Worm (Caenorhabditis elegans) whole organism, L3 larva: ENCODE measurements around the gene F38B6.7.

Experiments
- R02D3.7 ChIP-seq: fragments of 150-350 bp; optimal IDR thresholded peaks from 2 replicates; lab custom pipeline; 2014; ENCODE audit warnings: missing biosample characterization, missing genetic modification characterization
- aly-2 ChIP-seq: fragments of 150-350 bp; optimal IDR thresholded peaks from 2 replicates; lab custom pipeline; 2014; ENCODE audit warnings: missing biosample characterization, missing genetic modification characterization
- ama-1 ChIP-seq: fragments of 150-350 bp; optimal IDR thresholded peaks from 2 replicates; lab custom pipeline; 2018
- ceh-16 ChIP-seq: sonication (generic microtip); optimal IDR thresholded peaks from 2 replicates; lab custom pipeline; 2017; ENCODE audit warnings: missing biosample characterization, missing genetic modification characterization
- ceh-28 ChIP-seq: fragments of 150-350 bp; optimal IDR thresholded peaks from 2 replicates; lab custom pipeline; 2014; ENCODE audit warnings: missing biosample characterization, missing genetic modification reagents, missing genetic modification characterization
- ceh-82 ChIP-seq: fragments of 150-350 bp; optimal IDR thresholded peaks from 2 replicates; lab custom pipeline; 2014; ENCODE audit warnings: missing biosample characterization, missing genetic modification characterization
- daf-12 ChIP-seq: fragments of 150-350 bp; optimal IDR thresholded peaks from 2 replicates; lab custom pipeline; 2014; ENCODE audit warnings: missing biosample characterization, missing genetic modification reagents, missing genetic modification characterization
- egl-27 ChIP-seq: sonication (generic microtip); optimal IDR thresholded peaks from 4 replicates; lab custom pipeline; 2017; ENCODE audit warnings: missing biosample characterization, missing genetic modification reagents, missing genetic modification characterization
- egl-5 ChIP-seq: fragments of 150-350 bp; optimal IDR thresholded peaks from 2 replicates; lab custom pipeline; 2017; ENCODE audit warnings: missing biosample characterization, missing genetic modification reagents, missing genetic modification characterization, inconsistent platforms
- elt-1 ChIP-seq: fragments of 150-350 bp; optimal IDR thresholded peaks from 2 replicates; lab custom pipeline; 2014; ENCODE audit warnings: missing biosample characterization, missing genetic modification characterization
- elt-2 ChIP-seq: sonication (generic microtip); optimal IDR thresholded peaks from 2 replicates; lab custom pipeline; 2016; ENCODE audit warnings: missing genetic modification reagents, mild to moderate bottlenecking, missing genetic modification characterization, missing compliant biosample characterization
- elt-3 ChIP-seq, 3 experiments: fragments of 150-350 bp in 1 of 3; sonication (generic microtip) in 2 of 3; optimal IDR thresholded peaks; 2 replicates in 2 of 3; 4 replicates in 1 of 3; lab custom pipeline; 2014 to 2017; ENCODE audit warnings: missing biosample characterization in 3 of 3, missing genetic modification characterization in 3 of 3
- eor-1 ChIP-seq, 2 experiments: fragments of 150-350 bp; optimal IDR thresholded peaks; 2 replicates each; lab custom pipeline; 2014 to 2018; ENCODE audit warnings: missing biosample characterization in 2 of 2, missing genetic modification characterization in 2 of 2
- fkh-10 ChIP-seq: sonication (generic microtip); optimal IDR thresholded peaks from 2 replicates; lab custom pipeline; 2017; ENCODE audit warnings: missing biosample characterization, missing genetic modification reagents, missing genetic modification characterization
- fkh-2 ChIP-seq: fragments of 150-350 bp; optimal IDR thresholded peaks from 2 replicates; lab custom pipeline; 2014; ENCODE audit warnings: missing biosample characterization, missing genetic modification reagents, missing genetic modification characterization
- fos-1 ChIP-seq: fragments of 150-350 bp; optimal IDR thresholded peaks from 2 replicates; lab custom pipeline; 2014; ENCODE audit warnings: missing biosample characterization, missing genetic modification characterization
- hmg-11 ChIP-seq: sonication (generic microtip); optimal IDR thresholded peaks from 2 replicates; lab custom pipeline; 2016; ENCODE audit warnings: missing genetic modification characterization, missing compliant biosample characterization
- jun-1 ChIP-seq: fragments of 150-350 bp; optimal IDR thresholded peaks from 2 replicates; lab custom pipeline; 2014; ENCODE audit warnings: missing biosample characterization, missing genetic modification reagents, missing genetic modification characterization
- lin-15B ChIP-seq: fragments of 150-350 bp; optimal IDR thresholded peaks from 2 replicates; lab custom pipeline; 2014; ENCODE audit warnings: missing biosample characterization, missing genetic modification characterization
- lin-39 ChIP-seq: fragments of 150-350 bp; optimal IDR thresholded peaks from 2 replicates; lab custom pipeline; 2018; ENCODE audit warnings: missing biosample characterization, missing genetic modification reagents, missing genetic modification characterization
- mdl-1 ChIP-seq: fragments of 150-350 bp; optimal IDR thresholded peaks from 2 replicates; lab custom pipeline; 2014; ENCODE audit warnings: missing biosample characterization, missing genetic modification characterization
- mml-1 ChIP-seq: fragments of 150-350 bp; sonication (generic microtip); optimal IDR thresholded peaks from 3 replicates; lab custom pipeline; 2014; ENCODE audit warnings: missing biosample characterization, missing genetic modification characterization
- nfya-1 ChIP-seq: sonication (generic microtip); optimal IDR thresholded peaks from 2 replicates; lab custom pipeline; 2017; ENCODE audit warnings: missing genetic modification characterization, mild to moderate bottlenecking, missing compliant biosample characterization, antibody characterized with exemption, moderate library complexity; ENCODE audit not compliant: insufficient read depth
- nhr-11 ChIP-seq: fragments of 150-350 bp; optimal IDR thresholded peaks from 2 replicates; lab custom pipeline; 2014; ENCODE audit warnings: missing biosample characterization, missing genetic modification characterization
- nhr-12 ChIP-seq: fragments of 150-350 bp; optimal IDR thresholded peaks from 2 replicates; lab custom pipeline; 2014; ENCODE audit warnings: missing biosample characterization, missing genetic modification characterization
- nhr-23 ChIP-seq: fragments of 150-350 bp; optimal IDR thresholded peaks from 2 replicates; lab custom pipeline; 2014; ENCODE audit warnings: missing biosample characterization, missing genetic modification reagents, missing genetic modification characterization
- nhr-25 ChIP-seq: sonication (generic microtip); optimal IDR thresholded peaks from 2 replicates; lab custom pipeline; 2017; ENCODE audit warnings: missing biosample characterization, missing genetic modification characterization
- nhr-28 ChIP-seq: fragments of 150-350 bp; optimal IDR thresholded peaks from 2 replicates; lab custom pipeline; 2014; ENCODE audit warnings: missing biosample characterization, missing genetic modification characterization
- nhr-43 ChIP-seq: sonication (generic microtip); optimal IDR thresholded peaks from 2 replicates; lab custom pipeline; 2016; ENCODE audit warnings: mild to moderate bottlenecking, missing genetic modification characterization, missing compliant biosample characterization; ENCODE audit not compliant: poor library complexity, severe bottlenecking
- nhr-67 ChIP-seq: fragments of 150-350 bp; optimal IDR thresholded peaks from 2 replicates; lab custom pipeline; 2014; ENCODE audit warnings: missing biosample characterization, missing genetic modification characterization
- pha-4 ChIP-seq: fragments of 150-350 bp; optimal IDR thresholded peaks from 2 replicates; lab custom pipeline; 2014; ENCODE audit warnings: missing biosample characterization, missing genetic modification reagents, missing genetic modification characterization
- pqm-1 ChIP-seq: fragments of 150-350 bp; optimal IDR thresholded peaks from 2 replicates; lab custom pipeline; 2017; ENCODE audit warnings: missing biosample characterization, missing genetic modification characterization, inconsistent platforms
- sea-2 ChIP-seq: fragments of 150-350 bp; sonication (generic microtip); optimal IDR thresholded peaks from 4 replicates; lab custom pipeline; 2014; ENCODE audit warnings: missing biosample characterization, missing genetic modification reagents, missing genetic modification characterization
- skn-1 ChIP-seq: fragments of 150-350 bp; optimal IDR thresholded peaks from 2 replicates; lab custom pipeline; 2014; ENCODE audit warnings: missing biosample characterization, missing genetic modification characterization
- tbx-2 ChIP-seq: sonication (generic microtip); optimal IDR thresholded peaks from 2 replicates; lab custom pipeline; 2016; ENCODE audit warnings: mild to moderate bottlenecking, missing genetic modification characterization, missing compliant biosample characterization
- unc-39 ChIP-seq: sonication (generic microtip); optimal IDR thresholded peaks from 4 replicates; lab custom pipeline; 2017; ENCODE audit warnings: missing biosample characterization, missing genetic modification characterization
- unc-62 ChIP-seq: fragments of 150-350 bp; sonication (generic microtip); optimal IDR thresholded peaks from 4 replicates; lab custom pipeline; 2014; ENCODE audit warnings: missing biosample characterization, missing genetic modification reagents, missing genetic modification characterization
- zag-1 ChIP-seq: fragments of 150-350 bp; optimal IDR thresholded peaks from 2 replicates; lab custom pipeline; 2014; ENCODE audit warnings: missing biosample characterization, missing genetic modification characterization
- ztf-11 ChIP-seq: fragments of 150-350 bp; optimal IDR thresholded peaks from 2 replicates; lab custom pipeline; 2014; ENCODE audit warnings: missing biosample characterization, missing genetic modification characterization
- ztf-4 ChIP-seq: fragments of 150-350 bp; optimal IDR thresholded peaks from 2 replicates; lab custom pipeline; 2014; ENCODE audit warnings: missing biosample characterization, missing genetic modification characterization

F38B6.7 gene

ce11 chrX:6667468-6667867 lies 30.7 kb downstream of the F38B6.7 start:
- no peak for TF ChIP-seq nhr-25 (tag; lab: Kevin White, UChicago)
- TF ChIP-seq elt-3 (tag; optimal IDR thresholded peaks at IDR 0.05; lab: Kevin White, UChicago), result no peak
- no peak for TF ChIP-seq daf-12 (tag; lab: Kevin White, UChicago)
- peak; percentile 77 for TF ChIP-seq elt-2 (tag; lab: Kevin White, UChicago)
- no peak for TF ChIP-seq tbx-2 (tag; lab: Kevin White, UChicago)
- TF ChIP-seq unc-39 (tag; lab: Kevin White, UChicago), result no peak
- no peak for TF ChIP-seq nfya-1 (tag; lab: Kevin White, UChicago)
- TF ChIP-seq skn-1, result no peak
- no peak for TF ChIP-seq nhr-11 (tag; lab: Kevin White, UChicago)
- TF ChIP-seq ztf-4, result no peak
- no peak for TF ChIP-seq egl-27 (tag; lab: Kevin White, UChicago)
- no peak for TF ChIP-seq nhr-43
- TF ChIP-seq fos-1, result peak; percentile 42
- peak; percentile 27 for TF ChIP-seq pha-4
- peak; percentile 57 for TF ChIP-seq pqm-1 (tag; lab: Kevin White, UChicago)

ce11 chrX:6665129-6665858 lies 32.9 kb downstream of the F38B6.7 start:
- TF ChIP-seq ceh-16 (tag; lab: Kevin White, UChicago) (no peak), nhr-43 (no peak), nhr-12 (tag; lab: Kevin White, UChicago) (no peak), nfya-1 (tag; lab: Kevin White, UChicago) (peak; percentile 1), elt-2 (tag; lab: Kevin White, UChicago) (peak; percentile 72), pqm-1 (tag; lab: Kevin White, UChicago) (peak; percentile 53), elt-1 (tag; lab: Kevin White, UChicago) (peak; percentile 68)

ce11 chrX:6663780-6664437 lies 34.3 kb downstream of the F38B6.7 start:
- TF ChIP-seq fkh-2 (tag; lab: Kevin White, UChicago), result no peak
- no peak for TF ChIP-seq nhr-11 (tag; lab: Kevin White, UChicago)
- TF ChIP-seq nfya-1 (tag; lab: Kevin White, UChicago), result no peak
- no peak for TF ChIP-seq nhr-67 (tag; lab: Kevin White, UChicago)
- no peak for TF ChIP-seq lin-39
- TF ChIP-seq aly-2, result no peak
- TF ChIP-seq unc-62 (GFP tag; lab: Kevin White, UChicago), result no peak
- TF ChIP-seq mml-1 (tag; lab: Kevin White, UChicago), result no peak
- TF ChIP-seq egl-27 (tag; lab: Kevin White, UChicago), result peak; percentile 36
- peak; percentile 1 for TF ChIP-seq ama-1 (lab: Kevin White, UChicago)
- TF ChIP-seq nhr-23 (tag; lab: Kevin White, UChicago), result peak; percentile 95
- TF ChIP-seq nhr-43, result peak; percentile 42
- TF ChIP-seq fkh-10 (GFP tag; lab: Kevin White, UChicago), result no peak
- peak; percentile 27 for TF ChIP-seq tbx-2 (tag; lab: Kevin White, UChicago)
- no peak for TF ChIP-seq egl-5 (tag; lab: Kevin White, UChicago)

- TF ChIP-seq mml-1 (tag; lab: Kevin White, UChicago) (no peak), nhr-28 (tag; lab: Kevin White, UChicago) (no peak), elt-2 (tag; lab: Kevin White, UChicago) (peak; percentile 50), fos-1 (no peak)
Measured at ce11 chrX:6662267-6662666, 35.9 kb downstream of the F38B6.7 start.

ce11 chrX:6656770-6657169 lies 41.4 kb downstream of the F38B6.7 start:
- TF ChIP-seq unc-62 (GFP tag; lab: Kevin White, UChicago) (no peak), pha-4 (peak; percentile 7), egl-27 (tag; lab: Kevin White, UChicago) (no peak), mdl-1 (tag; lab: Kevin White, UChicago) (no peak), fos-1 (no peak), daf-12 (tag; lab: Kevin White, UChicago) (no peak), zag-1 (no peak), ama-1 (lab: Kevin White, UChicago) (no peak), sea-2 (GFP tag; lab: Kevin White, UChicago) (no peak), ceh-82 (tag; lab: Kevin White, UChicago) (no peak), elt-3 (tag; optimal IDR thresholded peaks at IDR 0.05; lab: Kevin White, UChicago) (no peak), pqm-1 (tag; lab: Kevin White, UChicago) (peak; percentile 40), nhr-12 (tag; lab: Kevin White, UChicago) (no peak), lin-15B (tag; lab: Kevin White, UChicago) (no peak), hmg-11 (no peak), ztf-4 (no peak), nhr-25 (tag; lab: Kevin White, UChicago) (no peak), ceh-28 (no peak), jun-1 (no peak), ztf-11 (tag; lab: Kevin White, UChicago) (no peak), nhr-11 (tag; lab: Kevin White, UChicago) (no peak), eor-1 (tag; optimal IDR thresholded peaks at IDR 0.05; lab: Kevin White, UChicago) (no peak), nhr-67 (tag; lab: Kevin White, UChicago) (no peak), R02D3.7 (no peak), elt-2 (tag; lab: Kevin White, UChicago) (peak; percentile 60)
- TF ChIP-seq, all 47 proteins: peak for 3
